Worm (Caenorhabditis elegans) whole organism, L2 larva: ENCODE measurements around the gene C35D10.8.

Experiments used
- F13H6.1 ChIP-seq: sonication (generic microtip); optimal IDR thresholded peaks from 2 replicates; lab custom pipeline; 2016; ENCODE audit warnings: missing genetic modification characterization, missing compliant biosample characterization
- R02D3.7 ChIP-seq: fragments of 150-350 bp; optimal IDR thresholded peaks from 2 replicates; lab custom pipeline; 2014; ENCODE audit warnings: missing biosample characterization, missing genetic modification characterization
- ZK546.5 ChIP-seq: sonication (generic microtip); optimal IDR thresholded peaks from 2 replicates; lab custom pipeline; 2017; ENCODE audit warnings: missing biosample characterization, missing genetic modification characterization
- alr-1 ChIP-seq: fragments of 150-350 bp; optimal IDR thresholded peaks from 2 replicates; lab custom pipeline; 2014; ENCODE audit warnings: missing biosample characterization, missing genetic modification characterization
- aly-2 ChIP-seq: fragments of 150-350 bp; optimal IDR thresholded peaks from 2 replicates; lab custom pipeline; 2014; ENCODE audit warnings: missing biosample characterization, missing genetic modification characterization
- ama-1 ChIP-seq: fragments of 150-350 bp; optimal IDR thresholded peaks from 2 replicates; lab custom pipeline; 2018; ENCODE audit warnings: inconsistent platforms
- ceh-16 ChIP-seq: fragments of 150-350 bp; optimal IDR thresholded peaks from 2 replicates; lab custom pipeline; 2014; ENCODE audit warnings: missing biosample characterization, missing genetic modification characterization
- ceh-82 ChIP-seq: fragments of 150-350 bp; optimal IDR thresholded peaks from 2 replicates; lab custom pipeline; 2014; ENCODE audit warnings: missing biosample characterization, missing genetic modification characterization
- crh-2 ChIP-seq: sonication (generic microtip); optimal IDR thresholded peaks from 2 replicates; lab custom pipeline; 2017; ENCODE audit warnings: missing biosample characterization, missing genetic modification characterization
- dmd-4 ChIP-seq: sonication (generic microtip); optimal IDR thresholded peaks from 2 replicates; lab custom pipeline; 2017; ENCODE audit warnings: missing biosample characterization, missing genetic modification characterization
- egl-27 ChIP-seq: sonication (generic microtip); optimal IDR thresholded peaks from 3 replicates; lab custom pipeline; 2017; ENCODE audit warnings: missing biosample characterization, missing genetic modification reagents, missing genetic modification characterization
- elt-3 ChIP-seq: sonication (generic microtip); optimal IDR thresholded peaks from 2 replicates; lab custom pipeline; 2017; ENCODE audit warnings: missing biosample characterization, missing genetic modification characterization
- fos-1 ChIP-seq: fragments of 150-350 bp; optimal IDR thresholded peaks from 2 replicates; lab custom pipeline; 2014; ENCODE audit warnings: missing biosample characterization, missing genetic modification characterization
- gmeb-1 ChIP-seq: fragments of 150-350 bp; optimal IDR thresholded peaks from 2 replicates; lab custom pipeline; 2014; ENCODE audit warnings: missing biosample characterization, missing genetic modification characterization
- lin-11 ChIP-seq: fragments of 150-350 bp; sonication (generic microtip); optimal IDR thresholded peaks from 2 replicates; lab custom pipeline; 2014; ENCODE audit warnings: missing biosample characterization, missing genetic modification characterization, inconsistent platforms, mixed read lengths
- lin-13 ChIP-seq: fragments of 150-350 bp; optimal IDR thresholded peaks from 2 replicates; lab custom pipeline; 2014; ENCODE audit warnings: missing biosample characterization, missing genetic modification reagents, missing genetic modification characterization
- lsy-2 ChIP-seq, 2 experiments: fragments of 150-350 bp in 1 of 2; sonication (generic microtip) in 1 of 2; optimal IDR thresholded peaks; 2 replicates each; lab custom pipeline; 2014 to 2017; ENCODE audit warnings: missing biosample characterization in 2 of 2, missing genetic modification characterization in 2 of 2
- mab-5 ChIP-seq: fragments of 150-350 bp; optimal IDR thresholded peaks from 2 replicates; lab custom pipeline; 2014; ENCODE audit warnings: missing biosample characterization, missing genetic modification characterization
- mdl-1 ChIP-seq, 2 experiments: fragments of 150-350 bp in 1 of 2; sonication (generic microtip) in 1 of 2; optimal IDR thresholded peaks; 2 replicates each; lab custom pipeline; 2017; ENCODE audit warnings: missing biosample characterization in 2 of 2, missing genetic modification characterization in 2 of 2
- nhr-10 ChIP-seq: sonication (generic microtip); optimal IDR thresholded peaks from 2 replicates; lab custom pipeline; 2017; ENCODE audit warnings: missing biosample characterization, missing genetic modification characterization
- nhr-11 ChIP-seq: fragments of 150-350 bp; optimal IDR thresholded peaks from 2 replicates; lab custom pipeline; 2014; ENCODE audit warnings: missing biosample characterization, missing genetic modification characterization
- nhr-12 ChIP-seq: fragments of 150-350 bp; optimal IDR thresholded peaks from 2 replicates; lab custom pipeline; 2014; ENCODE audit warnings: missing biosample characterization, missing genetic modification characterization
- nhr-129 ChIP-seq: fragments of 150-350 bp; optimal IDR thresholded peaks from 2 replicates; lab custom pipeline; 2014; ENCODE audit warnings: missing biosample characterization, missing genetic modification characterization
- nhr-237 ChIP-seq: fragments of 150-350 bp; optimal IDR thresholded peaks from 2 replicates; lab custom pipeline; 2014; ENCODE audit warnings: missing biosample characterization, missing genetic modification characterization
- nhr-25 ChIP-seq: fragments of 150-350 bp; sonication (generic microtip); optimal IDR thresholded peaks from 3 replicates; lab custom pipeline; 2014; ENCODE audit warnings: missing biosample characterization, missing genetic modification characterization
- nhr-6 ChIP-seq: fragments of 150-350 bp; optimal IDR thresholded peaks from 2 replicates; lab custom pipeline; 2014; ENCODE audit warnings: missing biosample characterization, missing genetic modification characterization
- nhr-77 ChIP-seq: fragments of 150-350 bp; optimal IDR thresholded peaks from 2 replicates; lab custom pipeline; 2014; ENCODE audit warnings: missing biosample characterization, missing genetic modification characterization
- peb-1 ChIP-seq: fragments of 150-350 bp; optimal IDR thresholded peaks from 2 replicates; lab custom pipeline; 2014; ENCODE audit warnings: missing biosample characterization, missing genetic modification characterization
- skn-1 ChIP-seq: sonication (generic microtip); optimal IDR thresholded peaks from 2 replicates; lab custom pipeline; 2017; ENCODE audit warnings: missing biosample characterization, missing genetic modification characterization
- snpc-4 ChIP-seq: fragments of 150-350 bp; optimal IDR thresholded peaks from 2 replicates; lab custom pipeline; 2014; ENCODE audit warnings: missing biosample characterization, missing genetic modification characterization
- unc-39 ChIP-seq: fragments of 150-350 bp; optimal IDR thresholded peaks from 2 replicates; lab custom pipeline; 2014; ENCODE audit warnings: missing biosample characterization, missing genetic modification characterization
- unc-55 ChIP-seq: fragments of 150-350 bp; sonication (generic microtip); optimal IDR thresholded peaks from 3 replicates; lab custom pipeline; 2014; ENCODE audit warnings: missing biosample characterization, missing genetic modification reagents, missing genetic modification characterization
- ztf-1 ChIP-seq: fragments of 200-800 bp; sonication (Bioruptor generic); conservative IDR thresholded peaks from 2 replicates; pipeline ENCODE4 v1.3.6; 2022; ENCODE audit warnings: missing genetic modification characterization, missing compliant biosample characterization
- ztf-11 ChIP-seq: sonication (generic microtip); optimal IDR thresholded peaks from 2 replicates; lab custom pipeline; 2017; ENCODE audit warnings: missing biosample characterization, missing genetic modification characterization
- ztf-4 ChIP-seq: fragments of 150-350 bp; optimal IDR thresholded peaks from 2 replicates; lab custom pipeline; 2014; ENCODE audit warnings: missing biosample characterization, missing genetic modification characterization

C35D10.8 gene

DNA sequence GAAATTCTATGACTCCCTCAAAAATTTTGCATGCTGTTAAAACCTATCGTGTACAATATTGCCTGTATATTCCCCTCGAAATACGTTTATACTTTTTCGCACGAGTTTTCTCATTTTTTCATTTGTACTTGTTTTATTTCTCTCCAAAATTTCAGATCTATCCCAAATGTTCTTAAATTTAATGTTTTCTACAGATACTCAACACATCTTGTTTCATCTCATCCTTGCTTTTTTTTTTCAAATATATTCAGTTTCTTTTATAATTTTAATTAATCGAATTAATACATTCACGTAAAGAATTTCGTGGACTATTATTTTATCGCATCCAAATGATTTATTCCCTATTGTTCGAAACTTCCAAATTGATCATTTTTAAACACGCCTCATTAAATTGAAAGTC, at the start of gene C35D10.8:
TSS of gene C35D10.8 (plus strand) at position 301 of the 400 bp plus-strand sequence.
- TF ChIP-seq nhr-25 (tag; lab: Kevin White, UChicago) (no peak), mab-5 (no peak), crh-2 (no peak), snpc-4 (tag; lab: Kevin White, UChicago) (no peak)
- TF ChIP-seq, all 48 proteins: peak for 0

DNA sequence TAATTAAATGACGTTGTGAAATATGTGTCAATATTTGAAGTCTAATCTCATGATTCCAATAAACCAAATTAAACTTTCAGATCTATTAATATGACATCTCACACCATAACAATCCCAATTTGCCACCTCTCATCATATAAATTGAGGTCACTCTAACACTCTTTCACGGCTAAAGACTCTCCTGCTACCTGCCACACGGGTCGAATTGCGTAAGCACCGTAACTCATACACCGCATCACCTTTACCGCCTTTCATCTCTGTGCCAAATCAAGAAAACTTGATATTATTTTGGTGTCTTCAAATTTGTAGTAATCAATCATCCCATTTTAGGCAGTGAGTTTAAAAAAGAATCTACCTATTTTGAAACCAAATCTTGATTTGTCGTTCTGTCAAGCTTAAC, 48.7 kb upstream of the C35D10.8 start:
- no peak for TF ChIP-seq dmd-4 (tag; lab: Kevin White, UChicago)
- TF ChIP-seq peb-1 (tag; lab: Kevin White, UChicago) = no peak
- no peak for TF ChIP-seq nhr-6 (tag; lab: Kevin White, UChicago)
- no peak for TF ChIP-seq nhr-10
- no peak for TF ChIP-seq lin-13
- no peak for TF ChIP-seq alr-1 (tag; lab: Kevin White, UChicago)
- no peak for TF ChIP-seq ceh-16
- TF ChIP-seq nhr-11 (tag; lab: Kevin White, UChicago) = no peak
- no peak for TF ChIP-seq unc-55 (GFP tag; lab: Kevin White, UChicago)
- TF ChIP-seq ZK546.5 (tag; lab: Kevin White, UChicago) = no peak
- no peak for TF ChIP-seq ama-1
- TF ChIP-seq F13H6.1 = no peak
- TF ChIP-seq nhr-77 (tag; lab: Kevin White, UChicago) = no peak
- no peak for TF ChIP-seq ceh-82 (tag; lab: Kevin White, UChicago)
- no peak for TF ChIP-seq unc-39 (tag; lab: Kevin White, UChicago)

DNA sequence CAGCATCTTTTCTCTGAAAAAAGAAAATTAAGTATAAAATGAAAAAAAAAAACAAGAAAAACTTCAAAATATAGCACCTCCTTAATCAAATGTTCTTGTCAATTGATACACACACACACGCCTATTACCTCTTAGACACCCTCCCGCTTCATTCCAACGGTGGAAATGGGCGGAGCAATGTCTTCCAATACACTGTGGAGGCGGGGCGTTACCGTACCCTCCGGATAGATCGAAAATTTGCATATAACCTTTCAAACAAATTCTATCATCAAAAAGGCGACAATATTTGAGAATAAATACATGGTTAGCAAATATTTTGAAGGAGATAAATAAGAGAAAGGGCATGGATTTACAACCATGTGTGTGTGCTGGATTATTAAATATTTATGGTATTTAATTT, 46.9 kb upstream of the C35D10.8 start:
- TF ChIP-seq lsy-2 (tag; optimal IDR thresholded peaks at IDR 0.05; lab: Kevin White, UChicago) (peak in 1 of 2 experiments; percentile 63), lin-13 (no peak), nhr-6 (tag; lab: Kevin White, UChicago) (no peak), mab-5 (no peak), elt-3 (tag; lab: Kevin White, UChicago) (no peak)

DNA sequence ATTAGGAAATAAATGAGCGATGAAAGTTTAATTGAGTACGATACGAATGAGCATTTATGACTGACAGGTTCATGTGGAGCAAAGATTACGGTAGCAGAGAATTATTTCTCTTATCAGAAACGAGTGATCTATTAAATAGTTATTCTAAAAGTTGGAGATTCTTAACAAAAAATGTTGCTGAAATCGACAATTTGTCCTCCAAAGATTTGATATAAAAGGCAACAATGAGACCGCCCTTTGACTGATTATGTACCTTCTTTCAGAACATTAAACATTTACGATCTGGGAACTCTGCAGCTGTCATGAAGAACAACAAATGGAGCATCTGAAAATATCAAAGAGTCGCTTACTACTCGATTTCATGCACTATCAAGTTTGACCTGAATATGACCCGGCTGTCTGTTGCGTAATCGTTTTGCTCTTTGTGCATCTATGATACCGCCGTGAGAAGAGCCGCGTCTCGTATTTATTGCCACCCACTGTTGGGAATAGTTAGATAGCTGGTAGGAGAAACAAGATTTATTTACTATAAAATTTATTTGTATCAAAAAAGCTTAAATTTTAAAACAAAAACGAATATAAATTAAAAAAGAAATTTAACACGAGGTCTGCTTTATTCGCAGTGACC, 45.4 kb upstream of the C35D10.8 start, which contains the start of gene pal-1:
TSS of gene pal-1 (minus strand) at position 51 of the 628 bp plus-strand sequence.
- no peak for TF ChIP-seq fos-1 (tag; lab: Kevin White, UChicago)
- TF ChIP-seq mdl-1 (tag; optimal IDR thresholded peaks at IDR 0.05; lab: Kevin White, UChicago) = no peak
- TF ChIP-seq alr-1 (tag; lab: Kevin White, UChicago) = no peak
- TF ChIP-seq nhr-129 = no peak
- no peak for TF ChIP-seq aly-2
- TF ChIP-seq dmd-4 (tag; lab: Kevin White, UChicago) = no peak
- no peak for TF ChIP-seq ceh-82 (tag; lab: Kevin White, UChicago)
- TF ChIP-seq R02D3.7 (tag; lab: Kevin White, UChicago) = no peak
- TF ChIP-seq lin-11 = no peak
- no peak for TF ChIP-seq peb-1 (tag; lab: Kevin White, UChicago)
- TF ChIP-seq ztf-11 (tag; lab: Kevin White, UChicago) = no peak
- TF ChIP-seq snpc-4 (tag; lab: Kevin White, UChicago) = no peak

DNA sequence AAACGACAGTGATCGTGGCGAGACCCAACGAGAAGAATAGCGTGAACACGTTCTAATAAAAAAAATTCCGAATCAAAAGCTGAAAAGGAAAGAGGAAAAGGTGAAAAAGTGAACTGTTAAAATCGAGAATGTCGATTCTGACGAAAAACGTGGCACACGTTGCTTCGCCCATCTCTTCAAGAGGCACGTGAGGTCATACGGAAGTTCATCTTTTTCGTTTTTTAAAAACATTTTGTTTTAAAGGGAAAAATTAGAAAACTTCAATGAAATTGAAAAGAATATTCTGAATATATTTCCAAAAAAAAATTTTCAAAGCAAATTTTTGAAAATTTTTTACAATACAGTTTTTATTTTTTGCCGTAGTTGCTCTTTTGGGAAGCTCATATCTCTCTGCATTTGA, 43.8 kb upstream of the C35D10.8 start, which contains the start of gene C38D4.7:
TSS of gene C38D4.7 (minus strand) at position 101 of the 400 bp plus-strand sequence.
- TF ChIP-seq ztf-1 (no peak), egl-27 (no peak), ztf-4 (tag; lab: Kevin White, UChicago) (no peak), lsy-2 (tag; optimal IDR thresholded peaks at IDR 0.05; lab: Kevin White, UChicago) (no peak), nhr-237 (tag; lab: Kevin White, UChicago) (no peak), skn-1 (tag; lab: Kevin White, UChicago) (no peak), alr-1 (tag; lab: Kevin White, UChicago) (no peak), nhr-12 (tag; lab: Kevin White, UChicago) (no peak), F13H6.1 (no peak), gmeb-1 (no peak)
